Fruit fly (Drosophila melanogaster): ENCODE data around the gene CG5961.

The CG5961 gene

dm6 chr3R:12439401-12440143 is 20.5 kb downstream of the CG5961 start, which contains the start of gene Desat1 (continued):
- TF ChIP-seq CG32772 (GFP tag; IDR thresholded peaks at IDR 0.05) (no peak), vvl (GFP tag; IDR thresholded peaks at IDR 0.05) (no peak), klu (GFP tag; IDR thresholded peaks at IDR 0.05) (no peak), Hr78 (GFP tag; optimal IDR thresholded peaks at IDR 0.05) (peak in 1 of 2 experiments; percentile 41), dati (GFP tag; IDR thresholded peaks at IDR 0.05) (no peak), CG10543 (GFP tag; optimal IDR thresholded peaks at IDR 0.05) (peak; percentile 31), HmgZ (tag; optimal IDR thresholded peaks at IDR 0.05) (peak; percentile 36), CG2129 (GFP tag; IDR thresholded peaks at IDR 0.05; ENCODE audit: partially characterized antibody) (peak; percentile 72), Hmr (GFP tag; optimal IDR thresholded peaks at IDR 0.05) (no peak), Side (GFP tag; optimal IDR thresholded peaks at IDR 0.05) (no peak), Tbp (GFP tag; optimal IDR thresholded peaks at IDR 0.05) (no peak), Aef1 (GFP tag; IDR thresholded peaks at IDR 0.05) (no peak), run (tag; optimal IDR thresholded peaks at IDR 0.05) (no peak), fd102C (GFP tag; optimal IDR thresholded peaks at IDR 0.05) (no peak), CHES-1-like (GFP tag; optimal IDR thresholded peaks at IDR 0.05) (peak; percentile 5), dimm (GFP tag; IDR thresholded peaks at IDR 0.05) (no peak), hth (optimal IDR thresholded peaks at IDR 0.05) (no peak), z (GFP tag; IDR thresholded peaks at IDR 0.05) (no peak), CG8478 (optimal IDR thresholded peaks at IDR 0.05) (no peak), bcd (GFP tag; optimal IDR thresholded peaks at IDR 0.05) (no peak), CG32767 (GFP tag; IDR thresholded peaks at IDR 0.05) (no peak), Ssrp (tag; optimal IDR thresholded peaks at IDR 0.05) (no peak), CG10267 (tag; optimal IDR thresholded peaks at IDR 0.05) (peak; percentile 50), jing (GFP tag; optimal IDR thresholded peaks at IDR 0.05) (no peak), kah (GFP tag; optimal IDR thresholded peaks at IDR 0.05) (no peak), slbo (GFP tag; IDR thresholded peaks at IDR 0.05) (no peak), nmo (GFP tag; optimal IDR thresholded peaks at IDR 0.05) (peak; percentile 22), D19B (GFP tag; optimal IDR thresholded peaks at IDR 0.05) (no peak), Med (GFP tag) (peak; percentile 72), CG12769 (tag; optimal IDR thresholded peaks at IDR 0.05) (no peak), Hmx (GFP tag; optimal IDR thresholded peaks at IDR 0.05) (no peak), zen (tag; optimal IDR thresholded peaks at IDR 0.05) (peak; percentile 79), CG18619 (GFP tag; optimal IDR thresholded peaks at IDR 0.05) (no peak), Sry-β (GFP tag; optimal IDR thresholded peaks at IDR 0.05) (peak; percentile 55), CG12219 (GFP tag; optimal IDR thresholded peaks at IDR 0.05) (no peak), eve (GFP tag; optimal IDR thresholded peaks at IDR 0.05) (no peak), NK7.1 (GFP tag; optimal IDR thresholded peaks at IDR 0.05) (no peak), btn (GFP tag; optimal IDR thresholded peaks at IDR 0.05) (no peak), ab (GFP tag; optimal IDR thresholded peaks at IDR 0.05) (no peak), gem (tag; optimal IDR thresholded peaks at IDR 0.05) (peak; percentile 11), CG17186 (GFP tag; optimal IDR thresholded peaks at IDR 0.05) (peak; percentile 12), Bteb2 (GFP tag; optimal IDR thresholded peaks at IDR 0.05) (no peak), Dp (GFP tag; optimal IDR thresholded peaks at IDR 0.05) (peak; percentile 58), slou (GFP tag; optimal IDR thresholded peaks at IDR 0.05) (no peak), Stat92E (GFP tag; optimal IDR thresholded peaks at IDR 0.05) (peak in 1 of 3 experiments; percentile 41), Vsx1 (GFP tag; optimal IDR thresholded peaks at IDR 0.05) (no peak), CG17328 (GFP tag; IDR thresholded peaks at IDR 0.05) (no peak), CG2889 (GFP tag; IDR thresholded peaks at IDR 0.05) (no peak), Gsc (GFP tag; IDR thresholded peaks at IDR 0.05) (no peak), CG11093 (GFP tag; IDR thresholded peaks at IDR 0.05) (no peak), CG3065 (GFP tag; optimal IDR thresholded peaks at IDR 0.05) (no peak)
